Worm (Caenorhabditis elegans): Measurements from ENCODE around the gene F53F1.4.

Gene F53F1.4

ce11 chrV:13380980-13381379 lies 29.9 kb upstream of the F53F1.4 start, which contains the start of gene cpz-2:
cpz-2 (plus strand) TSS chrV:13381189.
- TF ChIP-seq ama-1 (optimal IDR thresholded peaks at IDR 0.05) (no peak), elt-2 (tag; optimal IDR thresholded peaks at IDR 0.05) (peak; percentile 56)

- TF ChIP-seq C16A3.4 (tag; optimal IDR thresholded peaks at IDR 0.05): no peak
- TF ChIP-seq nhr-11 (tag; optimal IDR thresholded peaks at IDR 0.05): peak; percentile 1
Observed at ce11 chrV:13385798-13386197, 25.1 kb upstream of the F53F1.4 start, which contains the start of gene gcy-34. gcy-34 (minus strand) TSS chrV:13385898.

ce11 chrV:13387472-13387871 lies 23.4 kb upstream of the F53F1.4 start:
- TF ChIP-seq pax-3 (tag; optimal IDR thresholded peaks at IDR 0.05): no peak
- no peak for TF ChIP-seq pqm-1 (tag; optimal IDR thresholded peaks at IDR 0.05)
- TF ChIP-seq ceh-88 (GFP tag; IDR thresholded peaks at IDR 0.05): no peak
- TF ChIP-seq nhr-28 (tag; optimal IDR thresholded peaks at IDR 0.05): no peak
- TF ChIP-seq lin-35 (GFP tag; optimal IDR thresholded peaks at IDR 0.05): no peak
- TF ChIP-seq F16B12.6 (tag; optimal IDR thresholded peaks at IDR 0.05): no peak
- no peak for TF ChIP-seq ceh-63 (GFP tag; optimal IDR thresholded peaks at IDR 0.05)
- TF ChIP-seq aha-1 (tag; optimal IDR thresholded peaks at IDR 0.05): no peak
- no peak for TF ChIP-seq elt-3 (tag; optimal IDR thresholded peaks at IDR 0.05)
- TF ChIP-seq irx-1 (tag; optimal IDR thresholded peaks at IDR 0.05): no peak
- TF ChIP-seq egl-27 (tag; optimal IDR thresholded peaks at IDR 0.05): no peak
- TF ChIP-seq C34B4.2 (tag; optimal IDR thresholded peaks at IDR 0.05): no peak

ce11 chrV:13388961-13389360 lies 21.9 kb upstream of the F53F1.4 start:
- TF ChIP-seq jun-1 (tag; optimal IDR thresholded peaks at IDR 0.05): no peak
- TF ChIP-seq lin-39 (tag; optimal IDR thresholded peaks at IDR 0.05): no peak
- TF ChIP-seq vab-15 (tag; optimal IDR thresholded peaks at IDR 0.05): no peak
- TF ChIP-seq elt-3 (tag; optimal IDR thresholded peaks at IDR 0.05): no peak
- TF ChIP-seq rnt-1 (tag; optimal IDR thresholded peaks at IDR 0.05): no peak
- TF ChIP-seq nhr-76 (tag; optimal IDR thresholded peaks at IDR 0.05): no peak
- no peak for TF ChIP-seq ztf-4 (tag; optimal IDR thresholded peaks at IDR 0.05)
- TF ChIP-seq nhr-84 (tag; optimal IDR thresholded peaks at IDR 0.05): no peak
- TF ChIP-seq hpl-2 (GFP tag; optimal IDR thresholded peaks at IDR 0.05): no peak
- no peak for TF ChIP-seq skn-1 (tag; optimal IDR thresholded peaks at IDR 0.05)
- no peak for TF ChIP-seq Y116A8C.19 (tag; optimal IDR thresholded peaks at IDR 0.05; ENCODE audit: borderline replicate concordance)

ce11 chrV:13389454-13389853 lies 21.4 kb upstream of the F53F1.4 start:
- TF ChIP-seq lsy-2 (tag; optimal IDR thresholded peaks at IDR 0.05) (peak in 1 of 2 experiments; percentile 46), nhr-71 (tag; optimal IDR thresholded peaks at IDR 0.05) (peak; percentile 38), hlh-4 (tag; optimal IDR thresholded peaks at IDR 0.05) (no peak), lin-14 (GFP tag; optimal IDR thresholded peaks at IDR 0.05) (peak; percentile 57), F16B12.6 (tag; optimal IDR thresholded peaks at IDR 0.05) (no peak), mab-9 (GFP tag; IDR thresholded peaks at IDR 0.05) (no peak), elt-3 (tag; optimal IDR thresholded peaks at IDR 0.05) (peak in 4 of 6 experiments; percentile 33 to 71 (median 52)), nhr-20 (tag; optimal IDR thresholded peaks at IDR 0.05) (peak; percentile 47), ama-1 (optimal IDR thresholded peaks at IDR 0.05) (no peak), mep-1 (tag; optimal IDR thresholded peaks at IDR 0.05) (peak; percentile 8), rnt-1 (tag; optimal IDR thresholded peaks at IDR 0.05) (peak; percentile 14), tlp-1 (tag; optimal IDR thresholded peaks at IDR 0.05) (no peak), nhr-19 (GFP tag; conservative IDR thresholded peaks at IDR 0.05) (0 out of 2 replicates have a peak, but pooled peaks have one; percentile 15), ceh-90 (tag; optimal IDR thresholded peaks at IDR 0.05) (no peak), blmp-1 (tag; optimal IDR thresholded peaks at IDR 0.05) (peak; percentile 64), nhr-85 (tag) (peak; percentile 90), snu-23 (GFP tag; optimal IDR thresholded peaks at IDR 0.05) (peak; percentile 34), lin-35 (GFP tag; optimal IDR thresholded peaks at IDR 0.05) (peak in 1 of 2 experiments; percentile 7)

Measured in whole organism, L1 larva.